Fruit fly (Drosophila melanogaster) S2 (cell line): ENCODE data around the gene IntS2.

Source experiments
- CG8478 ChIP-seq: fragments of >200 bp; optimal IDR thresholded peaks from 2 replicates; lab custom pipeline; 2018
- CTCF ChIP-seq, 2 experiments: fragments of >200 bp; optimal IDR thresholded peaks; 2 replicates each; lab custom pipeline; 2018

DNA sequence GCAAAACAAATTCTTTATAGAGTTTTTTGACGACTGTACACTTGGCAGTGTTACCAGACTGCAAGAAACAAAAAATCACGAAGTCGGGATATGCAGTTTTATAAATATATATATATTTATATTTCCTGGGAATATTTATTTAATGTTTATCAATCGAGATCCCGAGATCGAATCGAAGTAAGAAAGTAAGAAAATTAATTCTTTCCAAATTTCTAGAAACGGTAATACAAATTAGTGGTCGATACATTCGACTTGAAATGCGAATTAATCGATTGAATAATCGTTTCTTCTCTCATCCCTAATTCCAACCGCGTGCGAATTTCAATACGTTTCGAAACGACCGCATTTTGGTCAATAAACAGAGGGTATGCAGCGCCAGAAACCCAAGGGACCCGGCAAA lies 20.6 kb downstream of the IntS2 start, which contains the start of the genes CG8289 and CG5800:
- no peak for TF ChIP-seq CG8478 (lab: Kevin White, UChicago)
- no peak for TF ChIP-seq CTCF (optimal IDR thresholded peaks at IDR 0.05; lab: Kevin White, UChicago)
